Worm (Caenorhabditis elegans) whole organism, L2 larva: ENCODE data around the gene B0286.1.

ENCODE experiments used
- C34F6.9 ChIP-seq: fragments of 150-350 bp; optimal IDR thresholded peaks from 2 replicates; lab custom pipeline; 2014; ENCODE audit warnings: missing biosample characterization, missing genetic modification characterization
- R02D3.7 ChIP-seq: fragments of 150-350 bp; optimal IDR thresholded peaks from 2 replicates; lab custom pipeline; 2014; ENCODE audit warnings: missing biosample characterization, missing genetic modification characterization
- Y55F3AM.14 ChIP-seq: fragments of 200-800 bp; sonication (Bioruptor generic); optimal IDR thresholded peaks from 2 replicates; lab custom pipeline; 2018; ENCODE audit warnings: mild to moderate bottlenecking, missing genetic modification characterization, missing compliant biosample characterization
- ZK546.5 ChIP-seq: sonication (generic microtip); optimal IDR thresholded peaks from 2 replicates; lab custom pipeline; 2017; ENCODE audit warnings: missing biosample characterization, missing genetic modification characterization
- alr-1 ChIP-seq: fragments of 150-350 bp; optimal IDR thresholded peaks from 2 replicates; lab custom pipeline; 2014; ENCODE audit warnings: missing biosample characterization, missing genetic modification characterization
- aly-2 ChIP-seq: fragments of 150-350 bp; optimal IDR thresholded peaks from 2 replicates; lab custom pipeline; 2014; ENCODE audit warnings: missing biosample characterization, missing genetic modification characterization
- ama-1 ChIP-seq: fragments of 150-350 bp; optimal IDR thresholded peaks from 2 replicates; lab custom pipeline; 2018; ENCODE audit warnings: inconsistent platforms
- crh-2 ChIP-seq: sonication (generic microtip); optimal IDR thresholded peaks from 2 replicates; lab custom pipeline; 2017; ENCODE audit warnings: missing biosample characterization, missing genetic modification characterization
- dmd-4 ChIP-seq: sonication (generic microtip); optimal IDR thresholded peaks from 2 replicates; lab custom pipeline; 2017; ENCODE audit warnings: missing biosample characterization, missing genetic modification characterization
- egl-27 ChIP-seq: sonication (generic microtip); optimal IDR thresholded peaks from 3 replicates; lab custom pipeline; 2017; ENCODE audit warnings: missing biosample characterization, missing genetic modification reagents, missing genetic modification characterization
- elt-1 ChIP-seq: fragments of 150-350 bp; optimal IDR thresholded peaks from 2 replicates; lab custom pipeline; 2014; ENCODE audit warnings: missing biosample characterization, missing genetic modification characterization
- lin-11 ChIP-seq: fragments of 150-350 bp; sonication (generic microtip); optimal IDR thresholded peaks from 2 replicates; lab custom pipeline; 2014; ENCODE audit warnings: missing biosample characterization, missing genetic modification characterization, inconsistent platforms, mixed read lengths
- lin-13 ChIP-seq: fragments of 150-350 bp; optimal IDR thresholded peaks from 2 replicates; lab custom pipeline; 2014; ENCODE audit warnings: missing biosample characterization, missing genetic modification reagents, missing genetic modification characterization
- lin-39 ChIP-seq: fragments of 150-350 bp; optimal IDR thresholded peaks from 2 replicates; lab custom pipeline; 2014; ENCODE audit warnings: missing biosample characterization, missing genetic modification reagents, missing genetic modification characterization
- lsy-2 ChIP-seq, 2 experiments: fragments of 150-350 bp in 1 of 2; sonication (generic microtip) in 1 of 2; optimal IDR thresholded peaks; 2 replicates each; lab custom pipeline; 2014 to 2017; ENCODE audit warnings: missing biosample characterization in 2 of 2, missing genetic modification characterization in 2 of 2
- mab-5 ChIP-seq: fragments of 150-350 bp; optimal IDR thresholded peaks from 2 replicates; lab custom pipeline; 2014; ENCODE audit warnings: missing biosample characterization, missing genetic modification characterization
- mbf-1 ChIP-seq: sonication (generic microtip); optimal IDR thresholded peaks from 2 replicates; lab custom pipeline; 2017; ENCODE audit warnings: missing biosample characterization, missing genetic modification characterization
- nhr-10 ChIP-seq: sonication (generic microtip); optimal IDR thresholded peaks from 2 replicates; lab custom pipeline; 2017; ENCODE audit warnings: missing biosample characterization, missing genetic modification characterization
- nhr-11 ChIP-seq: fragments of 150-350 bp; optimal IDR thresholded peaks from 2 replicates; lab custom pipeline; 2014; ENCODE audit warnings: missing biosample characterization, missing genetic modification characterization
- nhr-12 ChIP-seq: fragments of 150-350 bp; optimal IDR thresholded peaks from 2 replicates; lab custom pipeline; 2014; ENCODE audit warnings: missing biosample characterization, missing genetic modification characterization
- nhr-129 ChIP-seq: fragments of 150-350 bp; optimal IDR thresholded peaks from 2 replicates; lab custom pipeline; 2014; ENCODE audit warnings: missing biosample characterization, missing genetic modification characterization
- nhr-21 ChIP-seq: fragments of 150-350 bp; optimal IDR thresholded peaks from 2 replicates; lab custom pipeline; 2014; ENCODE audit warnings: missing biosample characterization, missing genetic modification characterization
- nhr-23 ChIP-seq: fragments of 150-350 bp; optimal IDR thresholded peaks from 2 replicates; lab custom pipeline; 2014; ENCODE audit warnings: missing biosample characterization, missing genetic modification reagents, missing genetic modification characterization
- nhr-237 ChIP-seq: fragments of 150-350 bp; optimal IDR thresholded peaks from 2 replicates; lab custom pipeline; 2014; ENCODE audit warnings: missing biosample characterization, missing genetic modification characterization
- nhr-25 ChIP-seq: fragments of 150-350 bp; sonication (generic microtip); optimal IDR thresholded peaks from 3 replicates; lab custom pipeline; 2014; ENCODE audit warnings: missing biosample characterization, missing genetic modification characterization
- nhr-77 ChIP-seq: fragments of 150-350 bp; optimal IDR thresholded peaks from 2 replicates; lab custom pipeline; 2014; ENCODE audit warnings: missing biosample characterization, missing genetic modification characterization
- peb-1 ChIP-seq: fragments of 150-350 bp; optimal IDR thresholded peaks from 2 replicates; lab custom pipeline; 2014; ENCODE audit warnings: missing biosample characterization, missing genetic modification characterization
- skn-1 ChIP-seq: sonication (generic microtip); optimal IDR thresholded peaks from 2 replicates; lab custom pipeline; 2017; ENCODE audit warnings: missing biosample characterization, missing genetic modification characterization
- sma-3 ChIP-seq: sonication (generic microtip); optimal IDR thresholded peaks from 2 replicates; lab custom pipeline; 2016; ENCODE audit warnings: missing genetic modification reagents, missing genetic modification characterization, missing compliant biosample characterization
- sma-9 ChIP-seq, 2 experiments: fragments of 150-350 bp in 1 of 2; sonication (generic microtip) in 1 of 2; optimal IDR thresholded peaks; 2 replicates each; lab custom pipeline; 2014 to 2016; ENCODE audit warnings: missing genetic modification characterization in 2 of 2, mild to moderate bottlenecking in 1 of 2, missing biosample characterization in 1 of 2, missing compliant biosample characterization in 1 of 2, missing genetic modification reagents in 1 of 2, moderate library complexity in 1 of 2
- snpc-4 ChIP-seq: fragments of 150-350 bp; optimal IDR thresholded peaks from 2 replicates; lab custom pipeline; 2014; ENCODE audit warnings: missing biosample characterization, missing genetic modification characterization
- unc-39 ChIP-seq: fragments of 150-350 bp; optimal IDR thresholded peaks from 2 replicates; lab custom pipeline; 2014; ENCODE audit warnings: missing biosample characterization, missing genetic modification characterization
- unc-62 ChIP-seq: fragments of 150-350 bp; optimal IDR thresholded peaks from 2 replicates; lab custom pipeline; 2014; ENCODE audit warnings: missing biosample characterization, missing genetic modification reagents, missing genetic modification characterization
- zag-1 ChIP-seq: fragments of 150-350 bp; optimal IDR thresholded peaks from 2 replicates; lab custom pipeline; 2014; ENCODE audit warnings: missing biosample characterization, missing genetic modification characterization
- ztf-1 ChIP-seq: fragments of 200-800 bp; sonication (Bioruptor generic); conservative IDR thresholded peaks from 2 replicates; pipeline ENCODE4 v1.3.6; 2022; ENCODE audit warnings: missing genetic modification characterization, missing compliant biosample characterization
- ztf-11 ChIP-seq: sonication (generic microtip); optimal IDR thresholded peaks from 2 replicates; lab custom pipeline; 2017; ENCODE audit warnings: missing biosample characterization, missing genetic modification characterization
- ztf-4 ChIP-seq: fragments of 150-350 bp; optimal IDR thresholded peaks from 2 replicates; lab custom pipeline; 2014; ENCODE audit warnings: missing biosample characterization, missing genetic modification characterization

Gene B0286.1

DNA sequence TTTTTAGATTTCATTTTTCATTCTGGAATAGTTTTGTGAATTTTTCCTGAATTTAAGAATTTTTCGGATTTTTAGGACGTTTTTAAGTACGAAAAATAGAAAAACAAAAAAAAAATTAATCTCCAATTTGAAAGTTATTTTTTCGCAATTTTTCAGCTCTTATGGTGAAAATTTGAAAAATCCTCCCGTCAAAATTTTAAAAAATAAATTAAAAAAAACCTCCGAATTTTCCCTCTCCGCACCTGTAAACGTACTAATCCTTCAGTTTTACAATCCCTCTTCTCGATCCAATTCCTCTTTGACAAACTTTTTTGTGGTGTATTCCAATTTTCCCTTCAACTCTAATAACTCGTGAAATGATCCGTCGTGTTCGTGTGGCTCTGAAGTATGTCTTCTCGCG lies at the start of gene B0286.1:
Gene B0286.1, plus strand, starts transcription at position 301 of the 400 bp plus-strand sequence.
- no peak for TF ChIP-seq nhr-77
- TF ChIP-seq egl-27 (tag; lab: Kevin White, UChicago): no peak
- no peak for TF ChIP-seq nhr-11 (tag; lab: Kevin White, UChicago)
- TF ChIP-seq skn-1 (tag; lab: Kevin White, UChicago): no peak
- no peak for TF ChIP-seq ztf-1 (GFP tag; lab: Robert Waterston, UW)
- no peak for TF ChIP-seq ztf-4 (tag; lab: Kevin White, UChicago)
- TF ChIP-seq nhr-23: no peak
- no peak for TF ChIP-seq sma-3
- no peak for TF ChIP-seq unc-62 (GFP tag; lab: Kevin White, UChicago)
- no peak for TF ChIP-seq ztf-11 (tag; lab: Kevin White, UChicago)
- TF ChIP-seq mab-5 (tag; lab: Kevin White, UChicago): no peak
- no peak for TF ChIP-seq nhr-237 (tag; lab: Kevin White, UChicago)

DNA sequence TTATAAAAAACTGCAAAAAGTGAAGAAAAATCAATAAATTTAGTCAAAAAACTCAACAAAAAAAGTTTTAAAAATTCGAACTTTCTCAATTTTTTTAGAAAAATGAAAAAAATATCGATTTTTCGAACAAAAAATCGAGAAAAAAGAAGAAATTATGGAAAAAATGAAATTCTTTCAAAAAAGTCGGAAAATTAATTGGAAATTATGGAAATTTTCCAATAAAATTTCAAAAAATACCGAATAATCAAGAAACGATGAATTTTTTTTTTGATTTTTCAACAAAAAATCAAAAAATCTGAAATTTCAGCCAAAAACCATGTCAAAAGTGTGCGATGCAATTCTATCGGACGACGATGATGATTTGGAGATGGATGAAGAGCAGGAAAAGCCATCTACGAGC lies 49.6 kb upstream of the B0286.1 start, which contains the start of gene H20J04.4:
Gene H20J04.4, plus strand, starts transcription at position 301 of the 400 bp plus-strand sequence.
- TF ChIP-seq snpc-4 (no peak), lin-11 (tag; lab: Kevin White, UChicago) (no peak), sma-3 (no peak)

DNA sequence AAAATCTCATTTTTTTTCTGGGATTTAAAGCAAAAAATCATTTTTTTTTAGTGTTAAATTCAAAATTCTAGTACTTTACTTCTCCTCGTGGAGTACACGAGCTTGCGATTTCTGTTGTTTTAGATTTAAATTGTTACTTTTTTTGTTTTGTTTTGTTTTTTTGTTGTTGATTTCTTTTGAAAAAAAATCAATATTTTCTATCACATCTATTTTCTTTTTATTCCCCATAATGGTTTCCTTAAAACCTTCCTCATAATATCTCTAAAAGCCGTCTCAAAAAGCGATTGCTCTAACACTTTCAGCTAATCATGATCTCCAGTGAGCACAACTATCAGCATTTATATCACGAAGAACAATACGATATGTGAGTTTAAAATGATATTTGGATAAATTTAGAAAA lies 43.8 kb upstream of the B0286.1 start, which contains the start of gene madf-3:
Gene madf-3, plus strand, starts transcription at position 301 of the 400 bp plus-strand sequence.
- TF ChIP-seq ztf-11 (tag; lab: Kevin White, UChicago) (no peak), lin-13 (GFP tag; lab: Kevin White, UChicago) (no peak), elt-1 (no peak), nhr-12 (tag; lab: Kevin White, UChicago) (no peak), lin-39 (tag; lab: Kevin White, UChicago) (no peak), sma-3 (no peak), zag-1 (no peak), ztf-1 (GFP tag; lab: Robert Waterston, UW) (no peak), crh-2 (tag; lab: Kevin White, UChicago) (no peak), ZK546.5 (tag; lab: Kevin White, UChicago) (no peak), lin-11 (tag; lab: Kevin White, UChicago) (no peak), alr-1 (tag; lab: Kevin White, UChicago) (no peak), nhr-10 (tag; lab: Kevin White, UChicago) (no peak), nhr-21 (no peak), peb-1 (tag; lab: Kevin White, UChicago) (no peak), skn-1 (tag; lab: Kevin White, UChicago) (no peak)

DNA sequence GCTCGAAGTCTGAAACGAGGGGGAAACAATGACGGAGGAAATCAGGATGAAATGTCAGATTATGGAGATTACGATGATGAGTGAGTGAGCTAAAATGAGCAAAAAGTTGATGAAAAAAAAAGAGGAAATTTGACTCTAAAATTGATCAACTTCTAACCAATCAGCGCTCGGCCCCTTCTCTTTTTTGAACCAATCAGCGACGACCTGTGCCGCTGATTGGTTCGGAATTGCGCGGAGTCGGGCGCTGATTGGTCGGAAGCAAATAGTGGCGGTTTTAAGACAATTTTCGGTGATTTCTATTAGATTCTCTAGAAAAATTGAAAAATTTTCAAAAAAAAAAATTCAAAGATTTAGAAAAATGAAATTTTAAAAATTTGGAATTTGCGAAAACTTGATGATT lies 40.6 kb upstream of the B0286.1 start:
- TF ChIP-seq aly-2 (tag; lab: Kevin White, UChicago): no peak
- TF ChIP-seq nhr-129 (tag; lab: Kevin White, UChicago): no peak
- TF ChIP-seq ztf-11 (tag; lab: Kevin White, UChicago): no peak
- no peak for TF ChIP-seq egl-27 (tag; lab: Kevin White, UChicago)
- no peak for TF ChIP-seq nhr-77
- no peak for TF ChIP-seq mab-5 (tag; lab: Kevin White, UChicago)
- no peak for TF ChIP-seq snpc-4
- no peak for TF ChIP-seq lin-11 (tag; lab: Kevin White, UChicago)
- no peak for TF ChIP-seq nhr-12 (tag; lab: Kevin White, UChicago)
- no peak for TF ChIP-seq unc-39 (tag; lab: Kevin White, UChicago)
- no peak for TF ChIP-seq nhr-21
- TF ChIP-seq lsy-2 (tag; optimal IDR thresholded peaks at IDR 0.05; lab: Kevin White, UChicago): no peak
- TF ChIP-seq ztf-4 (tag; lab: Kevin White, UChicago): no peak
- no peak for TF ChIP-seq Y55F3AM.14 (GFP tag; lab: Kevin White, UChicago)
- TF ChIP-seq R02D3.7 (tag; lab: Kevin White, UChicago): no peak
- TF ChIP-seq nhr-23: no peak

DNA sequence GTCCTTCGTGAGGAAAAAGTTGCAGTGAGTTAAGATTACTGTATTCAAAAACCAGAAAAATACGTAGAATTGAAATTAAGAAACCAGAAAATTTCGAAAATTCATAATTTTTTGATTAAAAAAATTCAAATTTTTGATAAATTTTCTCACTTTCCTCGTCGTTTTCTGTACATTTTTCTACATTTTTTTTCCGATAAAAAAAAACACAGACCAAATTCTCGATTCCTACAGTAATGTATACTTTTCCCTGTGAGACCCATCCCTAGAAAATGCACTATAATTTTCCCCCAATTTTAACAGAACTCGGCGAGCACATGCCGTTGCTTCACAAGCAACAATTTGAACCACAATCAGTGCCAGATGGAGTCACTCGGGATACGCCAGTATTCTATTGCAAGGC lies 38.4 kb upstream of the B0286.1 start, which contains the start of gene athp-2:
Gene athp-2, plus strand, starts transcription at position 301 of the 400 bp plus-strand sequence.
- no peak for TF ChIP-seq nhr-10 (tag; lab: Kevin White, UChicago)
- TF ChIP-seq crh-2 (tag; lab: Kevin White, UChicago): no peak
- TF ChIP-seq C34F6.9 (tag; lab: Kevin White, UChicago): no peak

DNA sequence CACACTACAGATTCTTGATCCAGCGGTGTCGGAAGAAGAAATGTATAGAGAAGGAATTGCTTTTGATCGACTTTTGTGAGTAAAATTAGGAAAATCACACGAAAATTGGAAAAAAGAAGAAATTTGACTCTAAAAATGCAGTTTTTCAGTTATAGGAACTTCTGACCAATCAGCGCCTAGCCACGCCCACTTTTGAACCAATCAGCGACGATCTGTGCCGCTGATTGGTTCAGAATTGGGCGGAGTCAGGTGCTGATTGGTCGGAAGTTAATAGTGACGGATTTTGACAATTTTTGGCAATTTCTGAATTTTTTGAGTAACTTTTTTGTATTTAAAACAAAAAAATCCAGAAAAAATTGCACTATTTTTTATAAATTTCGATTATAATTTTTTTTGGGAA lies 36.8 kb upstream of the B0286.1 start:
- TF ChIP-seq ZK546.5 (tag; lab: Kevin White, UChicago) (no peak), nhr-25 (no peak), nhr-21 (no peak), unc-39 (tag; lab: Kevin White, UChicago) (no peak), mbf-1 (tag; lab: Kevin White, UChicago) (no peak), ama-1 (no peak), dmd-4 (tag; lab: Kevin White, UChicago) (no peak), elt-1 (no peak), unc-62 (GFP tag; lab: Kevin White, UChicago) (no peak), sma-9 (GFP tag; optimal IDR thresholded peaks at IDR 0.05; lab: Kevin White, UChicago) (no peak), sma-9 (tag; optimal IDR thresholded peaks at IDR 0.05; lab: Kevin White, UChicago) (no peak)
